Worm (Caenorhabditis elegans): Measurements from ENCODE around the gene M03E7.3.

ce11 chrV:5634445-5634844, 19.6 kb downstream of the M03E7.3 start:
- no peak for TF ChIP-seq F16B12.6 (tag; optimal IDR thresholded peaks at IDR 0.05)
- TF ChIP-seq sox-4 (tag; optimal IDR thresholded peaks at IDR 0.05), result no peak
- TF ChIP-seq jun-1 (tag; optimal IDR thresholded peaks at IDR 0.05), result no peak
- no peak for TF ChIP-seq unc-30 (tag; optimal IDR thresholded peaks at IDR 0.05)
- TF ChIP-seq fkh-10 (GFP tag; optimal IDR thresholded peaks at IDR 0.05), result no peak
- TF ChIP-seq nhr-237 (tag; optimal IDR thresholded peaks at IDR 0.05), result no peak
- TF ChIP-seq nhr-71 (tag; optimal IDR thresholded peaks at IDR 0.05), result no peak
